Fruit fly (Drosophila melanogaster) whole organism, pupa: ENCODE data around the gene CG10137.
A peak's percentile ranks its signal among the peaks of the same experiment; 100 is the strongest.

Experiments used
- CG10348 ChIP-seq: fragments of 200-800 bp; sonication (Bioruptor generic); IDR thresholded peaks from 2 replicates; pipeline ENCODE4 v1.3.6; 2022; ENCODE audit warnings: missing biosample characterization, missing genetic modification characterization
- CG12605 ChIP-seq: fragments of 200-800 bp; sonication (Bioruptor generic); IDR thresholded peaks from 2 replicates; pipeline ENCODE4 v1.3.6; 2022; ENCODE audit warnings: missing biosample characterization, missing genetic modification characterization
- CG13204 ChIP-seq: fragments of 200-800 bp; sonication (Bioruptor generic); optimal IDR thresholded peaks from 2 replicates; lab custom pipeline; 2018; ENCODE audit warnings: missing biosample characterization, mild to moderate bottlenecking, missing genetic modification characterization, moderate library complexity
- CG14655 ChIP-seq: fragments of 200-800 bp; sonication (Bioruptor generic); optimal IDR thresholded peaks from 3 replicates; lab custom pipeline; 2017; ENCODE audit warnings: mild to moderate bottlenecking, missing biosample characterization, missing genetic modification reagents, missing genetic modification characterization
- CG15710 ChIP-seq: fragments of 200-800 bp; sonication (Bioruptor generic); optimal IDR thresholded peaks from 2 replicates; lab custom pipeline; 2018; ENCODE audit warnings: missing biosample characterization, mild to moderate bottlenecking, missing genetic modification characterization, moderate library complexity
- CG17806 ChIP-seq: fragments of 200-800 bp; sonication (Bioruptor generic); optimal IDR thresholded peaks from 2 replicates; lab custom pipeline; 2018; ENCODE audit warnings: missing biosample characterization, mild to moderate bottlenecking, missing genetic modification characterization, moderate library complexity
- CG32121 ChIP-seq: fragments of 200-800 bp; sonication (Bioruptor generic); IDR thresholded peaks from 2 replicates; pipeline ENCODE4 v1.3.6; 2022; ENCODE audit warnings: missing biosample characterization, missing genetic modification characterization
- CG34367 ChIP-seq: fragments of 200-800 bp; sonication (Bioruptor generic); optimal IDR thresholded peaks from 2 replicates; lab custom pipeline; 2018; ENCODE audit warnings: missing biosample characterization, mild to moderate bottlenecking, missing genetic modification characterization
- CG4496 ChIP-seq: fragments of 200-800 bp; sonication (Bioruptor generic); IDR thresholded peaks from 3 replicates; pipeline ENCODE4 v1.3.6; 2022; ENCODE audit warnings: missing biosample characterization, missing genetic modification characterization
- CG8159 ChIP-seq: fragments of 200-800 bp; sonication (Bioruptor generic); optimal IDR thresholded peaks from 3 replicates; lab custom pipeline; 2018; ENCODE audit warnings: missing biosample characterization, mild to moderate bottlenecking, missing genetic modification characterization, moderate library complexity
- CG8301 ChIP-seq: fragments of 200-800 bp; sonication (Bioruptor generic); optimal IDR thresholded peaks from 2 replicates; lab custom pipeline; 2018; ENCODE audit warnings: missing biosample characterization, mild to moderate bottlenecking, missing genetic modification characterization
- CG9948 ChIP-seq: fragments of 200-800 bp; sonication (Bioruptor generic); optimal IDR thresholded peaks from 2 replicates; lab custom pipeline; 2018; ENCODE audit warnings: missing biosample characterization, mild to moderate bottlenecking, missing genetic modification characterization, moderate library complexity
- D1 ChIP-seq: fragments of 200-800 bp; sonication (Bioruptor generic); optimal IDR thresholded peaks from 2 replicates; lab custom pipeline; 2018; ENCODE audit warnings: missing biosample characterization, mild to moderate bottlenecking, missing genetic modification characterization, moderate library complexity
- EcR ChIP-seq: fragments of 200-800 bp; sonication (Bioruptor generic); optimal IDR thresholded peaks from 3 replicates; lab custom pipeline; 2019; ENCODE audit warnings: missing biosample characterization, missing genetic modification characterization, mild to moderate bottlenecking, moderate library complexity, missing genetic modification reagents
- Ets98B ChIP-seq: fragments of 200-800 bp; sonication (Bioruptor generic); IDR thresholded peaks from 2 replicates; pipeline ENCODE4 v1.3.6; 2022; ENCODE audit warnings: missing biosample characterization, missing genetic modification characterization
- Pif1A ChIP-seq: fragments of 200-800 bp; sonication (Bioruptor generic); optimal IDR thresholded peaks from 3 replicates; lab custom pipeline; 2016; ENCODE audit warnings: missing biosample characterization, missing genetic modification characterization
- Pif1B ChIP-seq: fragments of 200-800 bp; sonication (Bioruptor generic); optimal IDR thresholded peaks from 3 replicates; lab custom pipeline; 2016; ENCODE audit warnings: missing biosample characterization, missing genetic modification characterization
- Snoo ChIP-seq: fragments of 200-800 bp; sonication (Bioruptor generic); optimal IDR thresholded peaks from 3 replicates; lab custom pipeline; 2017; ENCODE audit warnings: missing biosample characterization, mild to moderate bottlenecking, missing genetic modification characterization, inconsistent platforms
- fd96Ca ChIP-seq: fragments of 200-800 bp; sonication (Bioruptor generic); IDR thresholded peaks from 3 replicates; pipeline ENCODE4 v1.3.6; 2022; ENCODE audit warnings: missing biosample characterization, missing genetic modification characterization
- gl ChIP-seq: fragments of 200-800 bp; sonication (Bioruptor generic); optimal IDR thresholded peaks from 2 replicates; lab custom pipeline; 2018; ENCODE audit warnings: missing biosample characterization, mild to moderate bottlenecking, missing genetic modification characterization
- rn ChIP-seq: fragments of 200-800 bp; sonication (Bioruptor generic); IDR thresholded peaks from 2 replicates; pipeline ENCODE4 v1.3.6; 2022; ENCODE audit warnings: missing biosample characterization, missing genetic modification characterization

CG10137 gene

dm6 chr2L:19492934-19493686 lies 33.4 kb upstream of the CG10137 start, which contains the start of the genes swm and Ctu2:
TSS of gene swm (plus strand) at chr2L:19493251.
TSS of gene Ctu2 (minus strand) at chr2L:19493253.
- peak; percentile 70 for TF ChIP-seq CG15710
- TF ChIP-seq CG34367 (tag; lab: Kevin White, UChicago): no peak
- TF ChIP-seq CG9948 (tag; lab: Kevin White, UChicago): peak; percentile 43
- TF ChIP-seq CG32121 (GFP tag; lab: Robert Waterston, UW): peak; percentile 56; the same call in 1 of the 2 replicates
- peak; percentile 19 for TF ChIP-seq EcR (GFP tag; lab: Kevin White, UChicago)

DNA sequence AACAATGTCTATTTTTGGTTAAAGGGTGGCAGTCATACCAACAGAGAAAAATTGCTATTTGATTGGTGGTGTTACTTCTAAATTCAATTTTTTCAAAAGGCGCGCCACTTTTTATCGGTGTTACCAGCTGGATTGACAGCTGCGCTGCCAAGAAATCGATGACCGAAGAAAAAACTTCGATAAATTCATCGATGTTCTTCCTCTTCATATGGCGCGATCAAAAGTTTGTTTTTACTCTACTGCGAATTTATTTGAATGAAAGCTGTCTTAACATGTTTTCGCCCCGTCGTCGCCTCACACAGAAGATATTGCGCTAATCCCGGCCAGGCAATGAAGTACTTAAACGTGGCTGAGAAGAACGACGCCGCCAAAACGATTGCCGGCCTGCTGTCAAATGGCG lies 28.5 kb upstream of the CG10137 start, which contains the start of gene Top3alpha:
Gene Top3alpha, plus strand, starts transcription at position 186 of the 400 bp plus-strand sequence.
- no peak for TF ChIP-seq Pif1A (GFP tag; lab: Kevin White, UChicago)
- TF ChIP-seq CG8301 (tag; lab: Kevin White, UChicago): no peak
- TF ChIP-seq Ets98B (GFP tag; lab: Robert Waterston, UW): no peak
- TF ChIP-seq gl (tag; lab: Kevin White, UChicago): no peak
- no peak for TF ChIP-seq CG17806
- no peak for TF ChIP-seq Pif1B
- TF ChIP-seq CG13204 (GFP tag; lab: Kevin White, UChicago): no peak
- no peak for TF ChIP-seq rn (GFP tag; lab: Robert Waterston, UW)
- TF ChIP-seq CG9948 (tag; lab: Kevin White, UChicago): no peak
- TF ChIP-seq CG14655 (GFP tag; lab: Kevin White, UChicago): no peak
- no peak for TF ChIP-seq CG10348 (GFP tag; lab: Robert Waterston, UW)
- TF ChIP-seq CG12605 (GFP tag; lab: Robert Waterston, UW): no peak
- no peak for TF ChIP-seq fd96Ca (GFP tag; lab: Robert Waterston, UW)
- TF ChIP-seq CG34367 (tag; lab: Kevin White, UChicago): no peak
- no peak for TF ChIP-seq CG4496 (GFP tag; lab: Robert Waterston, UW)
- TF ChIP-seq CG8159 (tag; lab: Kevin White, UChicago): no peak
- no peak for TF ChIP-seq EcR (GFP tag; lab: Kevin White, UChicago)
- TF ChIP-seq CG32121 (GFP tag; lab: Robert Waterston, UW): no peak
- TF ChIP-seq D1 (tag; lab: Kevin White, UChicago): no peak

DNA sequence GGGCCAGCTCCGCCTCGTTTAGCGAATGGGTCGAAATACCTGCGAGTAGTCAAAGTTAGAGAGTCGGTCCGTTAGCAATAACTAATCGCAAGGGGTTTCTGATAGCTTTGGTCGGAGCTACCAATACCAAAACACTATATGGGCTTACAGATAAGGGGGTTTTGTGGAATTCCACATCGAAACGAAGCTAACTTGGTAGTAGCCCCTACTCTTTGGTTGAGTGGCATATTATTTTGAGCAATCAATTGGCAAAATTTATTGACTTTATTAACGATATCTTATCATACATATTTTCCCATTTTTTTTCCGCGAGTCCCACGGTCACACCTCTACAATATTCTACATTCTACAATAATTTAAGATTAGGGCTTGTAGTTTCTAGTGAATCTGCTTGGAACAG lies 20.2 kb upstream of the CG10137 start:
- TF ChIP-seq CG13204 (GFP tag; lab: Kevin White, UChicago): no peak
- no peak for TF ChIP-seq CG34367 (tag; lab: Kevin White, UChicago)
- no peak for TF ChIP-seq EcR (GFP tag; lab: Kevin White, UChicago)
- no peak for TF ChIP-seq CG12605 (GFP tag; lab: Robert Waterston, UW)

DNA sequence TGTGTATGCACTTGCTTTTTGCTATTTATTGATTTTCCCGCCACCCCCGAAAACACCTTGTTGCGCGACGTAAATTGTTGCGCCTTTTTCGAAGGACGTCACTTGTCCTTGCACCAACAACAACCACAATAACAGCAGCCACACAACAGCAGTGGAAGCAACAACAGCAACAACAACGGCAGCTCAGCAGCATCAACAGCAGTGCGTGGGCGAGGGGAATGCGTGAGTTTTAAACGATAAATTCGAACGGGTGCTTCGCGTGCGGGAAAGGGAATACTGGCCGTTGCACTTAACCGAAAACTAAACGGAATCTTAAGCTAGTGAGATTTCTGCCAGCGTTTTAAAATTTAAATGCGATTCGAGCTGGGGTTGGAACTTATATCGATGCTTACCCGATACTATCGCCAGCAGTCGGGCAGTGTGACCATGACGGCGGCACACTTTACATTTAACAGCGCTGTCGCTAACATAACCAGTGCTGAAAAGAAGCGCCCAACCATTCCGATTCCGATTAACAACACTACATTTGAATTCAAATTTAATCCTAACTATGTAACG lies 18.0 kb upstream of the CG10137 start, which contains the start of gene cyst:
Gene cyst, minus strand, starts transcription at position 404 of the 558 bp plus-strand sequence.
- TF ChIP-seq Ets98B (GFP tag; lab: Robert Waterston, UW) (no peak), CG4496 (GFP tag; lab: Robert Waterston, UW) (0 out of 3 replicates have a peak, but pooled peaks have one; percentile 14)
- TF ChIP-seq, all 21 proteins: peak for 1

- TF ChIP-seq CG8159 (tag; lab: Kevin White, UChicago) (no peak), Pif1A (GFP tag; lab: Kevin White, UChicago) (no peak), CG15710 (no peak), CG32121 (GFP tag; lab: Robert Waterston, UW) (no peak), fd96Ca (GFP tag; lab: Robert Waterston, UW) (no peak), CG12605 (GFP tag; lab: Robert Waterston, UW) (no peak), Ets98B (GFP tag; lab: Robert Waterston, UW) (no peak), CG8301 (tag; lab: Kevin White, UChicago) (no peak), Pif1B (no peak), D1 (tag; lab: Kevin White, UChicago) (no peak), gl (tag; lab: Kevin White, UChicago) (no peak), CG9948 (tag; lab: Kevin White, UChicago) (no peak), CG13204 (GFP tag; lab: Kevin White, UChicago) (no peak), CG34367 (tag; lab: Kevin White, UChicago) (no peak), CG14655 (GFP tag; lab: Kevin White, UChicago) (no peak), EcR (GFP tag; lab: Kevin White, UChicago) (no peak)
- TF ChIP-seq, all 21 proteins: peak for 0
These were observed 14.3 kb upstream of the CG10137 start for dm6 chr2L:19512184-19512583.

- TF ChIP-seq Ets98B (GFP tag; lab: Robert Waterston, UW): no peak
- no peak for TF ChIP-seq D1 (tag; lab: Kevin White, UChicago)
- no peak for TF ChIP-seq CG32121 (GFP tag; lab: Robert Waterston, UW)
- no peak for TF ChIP-seq CG10348 (GFP tag; lab: Robert Waterston, UW)
- no peak for TF ChIP-seq Pif1B
- TF ChIP-seq fd96Ca (GFP tag; lab: Robert Waterston, UW): no peak
- no peak for TF ChIP-seq CG13204 (GFP tag; lab: Kevin White, UChicago)
- TF ChIP-seq EcR (GFP tag; lab: Kevin White, UChicago): no peak
- TF ChIP-seq Snoo: no peak
- TF ChIP-seq CG15710: no peak
- no peak for TF ChIP-seq gl (tag; lab: Kevin White, UChicago)
- TF ChIP-seq Pif1A (GFP tag; lab: Kevin White, UChicago): no peak
- TF ChIP-seq CG4496 (GFP tag; lab: Robert Waterston, UW): no peak
- no peak for TF ChIP-seq rn (GFP tag; lab: Robert Waterston, UW)
- no peak for TF ChIP-seq CG12605 (GFP tag; lab: Robert Waterston, UW)
- TF ChIP-seq CG8159 (tag; lab: Kevin White, UChicago): no peak
- TF ChIP-seq CG14655 (GFP tag; lab: Kevin White, UChicago): no peak
- TF ChIP-seq, all 21 proteins: peak for 0
These were observed 10.4 kb upstream of the CG10137 start for dm6 chr2L:19516062-19516461.
